Worm (Caenorhabditis elegans): ENCODE data around the gene F32D1.8.

F32D1.8 gene

ce11 chrV:4345714-4346113, 31.8 kb downstream of the F32D1.8 start, which contains the start of gene figl-1:
Gene figl-1, minus strand, starts transcription at chrV:4345999.
- TF ChIP-seq fkh-10 (GFP tag; optimal IDR thresholded peaks at IDR 0.05) (no peak), pqm-1 (tag; optimal IDR thresholded peaks at IDR 0.05) (no peak), sox-4 (tag; optimal IDR thresholded peaks at IDR 0.05) (no peak), ceh-24 (tag; optimal IDR thresholded peaks at IDR 0.05) (no peak), F13H6.1 (tag; optimal IDR thresholded peaks at IDR 0.05) (no peak), T23F11.4 (GFP tag; optimal IDR thresholded peaks at IDR 0.05) (no peak), pat-9 (tag; optimal IDR thresholded peaks at IDR 0.05) (no peak), hlh-30 (tag; optimal IDR thresholded peaks at IDR 0.05; ENCODE audit: insufficient read depth) (no peak), ceh-45 (GFP tag; IDR thresholded peaks at IDR 0.05) (no peak), nhr-232 (tag; optimal IDR thresholded peaks at IDR 0.05) (no peak), lin-11 (tag; optimal IDR thresholded peaks at IDR 0.05) (no peak), ahr-1 (tag; optimal IDR thresholded peaks at IDR 0.05) (no peak), C38D4.7 (GFP tag; optimal IDR thresholded peaks at IDR 0.05) (no peak)

- TF ChIP-seq hlh-30 (tag; optimal IDR thresholded peaks at IDR 0.05; ENCODE audit: insufficient read depth) (no peak), lim-6 (tag; optimal IDR thresholded peaks at IDR 0.05) (no peak), dmd-4 (tag; optimal IDR thresholded peaks at IDR 0.05; ENCODE audit: borderline replicate concordance) (no peak), pax-1 (tag; optimal IDR thresholded peaks at IDR 0.05) (no peak), sox-2 (GFP tag; IDR thresholded peaks at IDR 0.05) (no peak), ceh-45 (GFP tag; IDR thresholded peaks at IDR 0.05) (no peak), pat-9 (tag; optimal IDR thresholded peaks at IDR 0.05) (no peak), ceh-34 (tag; optimal IDR thresholded peaks at IDR 0.05) (no peak), ceh-6 (GFP tag; optimal IDR thresholded peaks at IDR 0.05) (no peak), unc-86 (tag; optimal IDR thresholded peaks at IDR 0.05) (no peak)
Observed at ce11 chrV:4341736-4342135, 35.8 kb downstream of the F32D1.8 start.

ce11 chrV:4341208-4341607, 36.3 kb downstream of the F32D1.8 start, which contains the start of gene glrx-3:
Gene glrx-3, minus strand, starts transcription at chrV:4341308.
- TF ChIP-seq ceh-24 (tag; optimal IDR thresholded peaks at IDR 0.05) (no peak), fkh-10 (GFP tag; optimal IDR thresholded peaks at IDR 0.05) (no peak), unc-55 (GFP tag; optimal IDR thresholded peaks at IDR 0.05) (no peak), C38D4.7 (GFP tag; optimal IDR thresholded peaks at IDR 0.05) (no peak), ceh-2 (tag; optimal IDR thresholded peaks at IDR 0.05) (no peak), sox-4 (tag; optimal IDR thresholded peaks at IDR 0.05) (no peak), pqm-1 (tag; optimal IDR thresholded peaks at IDR 0.05) (no peak), elt-4 (tag; optimal IDR thresholded peaks at IDR 0.05) (no peak), hlh-30 (tag; optimal IDR thresholded peaks at IDR 0.05; ENCODE audit: insufficient read depth) (no peak), F13H6.1 (tag; optimal IDR thresholded peaks at IDR 0.05) (no peak), ttx-3 (tag; optimal IDR thresholded peaks at IDR 0.05) (no peak), K02D7.2 (tag; optimal IDR thresholded peaks at IDR 0.05) (no peak), ahr-1 (tag; optimal IDR thresholded peaks at IDR 0.05) (no peak), gmeb-2 (tag; optimal IDR thresholded peaks at IDR 0.05) (no peak)

- TF ChIP-seq hlh-13 (GFP tag; optimal IDR thresholded peaks at IDR 0.05) (no peak), ama-1 (optimal IDR thresholded peaks at IDR 0.05) (no peak), ahr-1 (tag; optimal IDR thresholded peaks at IDR 0.05) (no peak), pat-9 (tag; optimal IDR thresholded peaks at IDR 0.05) (no peak), ets-4 (tag; optimal IDR thresholded peaks at IDR 0.05) (no peak), ceh-24 (tag; optimal IDR thresholded peaks at IDR 0.05) (no peak), fax-1 (tag; optimal IDR thresholded peaks at IDR 0.05) (no peak), madf-2 (tag; optimal IDR thresholded peaks at IDR 0.05) (no peak), lim-6 (tag; optimal IDR thresholded peaks at IDR 0.05) (no peak), elt-2 (tag; optimal IDR thresholded peaks at IDR 0.05) (no peak), ztf-16 (tag; optimal IDR thresholded peaks at IDR 0.05) (no peak), nfya-1 (tag; optimal IDR thresholded peaks at IDR 0.05) (no peak), hlh-6 (tag; optimal IDR thresholded peaks at IDR 0.05) (no peak), nhr-11 (tag; optimal IDR thresholded peaks at IDR 0.05) (no peak), tbx-2 (tag; optimal IDR thresholded peaks at IDR 0.05) (no peak), ceh-18 (tag; optimal IDR thresholded peaks at IDR 0.05) (no peak)
Observed at ce11 chrV:4339479-4339878, 38.0 kb downstream of the F32D1.8 start.
